Fruit fly (Drosophila melanogaster) whole organism, embryonic: ENCODE results near the gene Obp99a.
A peak's percentile ranks its signal among the peaks of the same experiment; 100 is the strongest.

Experiments used
- ATbp ChIP-seq: fragments of 200-800 bp; sonication (Bioruptor generic); optimal IDR thresholded peaks from 2 replicates; lab custom pipeline; 2017; ENCODE audit warnings: missing biosample characterization, mild to moderate bottlenecking, missing genetic modification characterization, missing genetic modification reagents
- Asciz ChIP-seq: fragments of 200-800 bp; sonication (Bioruptor generic); optimal IDR thresholded peaks from 2 replicates; lab custom pipeline; 2017; ENCODE audit warnings: missing biosample characterization, mild to moderate bottlenecking, missing genetic modification characterization, missing genetic modification reagents
- CG10267 ChIP-seq: fragments of 200-800 bp; sonication (Bioruptor generic); optimal IDR thresholded peaks from 2 replicates; lab custom pipeline; 2018; ENCODE audit warnings: missing biosample characterization, mild to moderate bottlenecking, missing genetic modification characterization, moderate library complexity
- CG11085 ChIP-seq: fragments of 200-800 bp; sonication (Bioruptor generic); IDR thresholded peaks from 2 replicates; pipeline ENCODE4 v1.3.6; 2022; ENCODE audit warnings: missing biosample characterization, missing genetic modification characterization
- CG11504 ChIP-seq: fragments of 200-800 bp; sonication (Bioruptor generic); optimal IDR thresholded peaks from 3 replicates; lab custom pipeline; 2019; ENCODE audit warnings: missing biosample characterization, mild to moderate bottlenecking, missing genetic modification characterization, moderate library complexity
- CG13123 ChIP-seq: fragments of 200-800 bp; sonication (Bioruptor generic); optimal IDR thresholded peaks from 2 replicates; lab custom pipeline; 2016; ENCODE audit warnings: missing biosample characterization, missing genetic modification characterization
- CG13424 ChIP-seq: fragments of 200-800 bp; sonication (Bioruptor generic); optimal IDR thresholded peaks from 2 replicates; lab custom pipeline; 2019; ENCODE audit warnings: missing biosample characterization, mild to moderate bottlenecking, missing genetic modification characterization, moderate library complexity
- CG14050 ChIP-seq: fragments of 200-800 bp; sonication (Bioruptor generic); IDR thresholded peaks from 3 replicates; pipeline ENCODE4 v1.3.6; 2022; ENCODE audit warnings: missing biosample characterization, missing genetic modification characterization
- CG15479 ChIP-seq: fragments of 200-800 bp; sonication (Bioruptor generic); optimal IDR thresholded peaks from 3 replicates; lab custom pipeline; 2019; ENCODE audit warnings: missing biosample characterization, mild to moderate bottlenecking, missing genetic modification characterization, moderate library complexity
- CG15514 ChIP-seq: fragments of 200-800 bp; sonication (Bioruptor generic); optimal IDR thresholded peaks from 3 replicates; lab custom pipeline; 2017; ENCODE audit warnings: missing biosample characterization, missing genetic modification characterization, mild to moderate bottlenecking, moderate library complexity, missing genetic modification reagents
- CG1602 ChIP-seq: fragments of 200-800 bp; sonication (Bioruptor generic); optimal IDR thresholded peaks from 3 replicates; lab custom pipeline; 2016; ENCODE audit warnings: missing biosample characterization, missing genetic modification characterization
- CG17359 ChIP-seq: fragments of 200-800 bp; sonication (Bioruptor generic); optimal IDR thresholded peaks from 3 replicates; lab custom pipeline; 2018; ENCODE audit warnings: missing biosample characterization, mild to moderate bottlenecking, missing genetic modification characterization, moderate library complexity
- CG18262 ChIP-seq: fragments of 200-800 bp; optimal IDR thresholded peaks from 3 replicates; lab custom pipeline; 2019; ENCODE audit warnings: missing biosample characterization, mild to moderate bottlenecking, missing genetic modification characterization, moderate library complexity
- CG1832 ChIP-seq: fragments of 200-800 bp; sonication (Bioruptor generic); optimal IDR thresholded peaks from 2 replicates; lab custom pipeline; 2017; ENCODE audit warnings: missing biosample characterization, mild to moderate bottlenecking, missing genetic modification characterization, inconsistent platforms
- CG30020 ChIP-seq: fragments of 200-800 bp; optimal IDR thresholded peaks from 2 replicates; lab custom pipeline; 2019; ENCODE audit warnings: missing biosample characterization, mild to moderate bottlenecking, missing genetic modification characterization, moderate library complexity
- CG30403 ChIP-seq: fragments of 200-800 bp; sonication (Bioruptor generic); optimal IDR thresholded peaks from 3 replicates; lab custom pipeline; 2016; ENCODE audit warnings: missing biosample characterization, missing genetic modification characterization
- CG4360 ChIP-seq: fragments of 200-800 bp; sonication (Bioruptor generic); IDR thresholded peaks from 2 replicates; pipeline ENCODE4 v1.3.6; 2022; ENCODE audit warnings: missing biosample characterization, missing genetic modification characterization
- CG4424 ChIP-seq: fragments of 200-800 bp; sonication (Bioruptor generic); optimal IDR thresholded peaks from 3 replicates; lab custom pipeline; 2016; ENCODE audit warnings: missing biosample characterization, missing genetic modification characterization
- CG6791 ChIP-seq: fragments of 200-800 bp; sonication (Bioruptor generic); IDR thresholded peaks from 3 replicates; pipeline ENCODE4 v1.3.6; 2022; ENCODE audit warnings: missing biosample characterization, missing genetic modification characterization; ENCODE audit not compliant: partially characterized antibody
- CG6813 ChIP-seq: fragments of 200-800 bp; sonication (Bioruptor generic); optimal IDR thresholded peaks from 2 replicates; lab custom pipeline; 2017; ENCODE audit warnings: missing biosample characterization, missing genetic modification characterization, mild to moderate bottlenecking, moderate library complexity, missing genetic modification reagents
- CG8765 ChIP-seq: fragments of 200-800 bp; sonication (Bioruptor generic); IDR thresholded peaks from 2 replicates; pipeline ENCODE4 v1.3.6; 2022; ENCODE audit warnings: missing biosample characterization, missing genetic modification characterization
- D19A ChIP-seq: fragments of 200-800 bp; optimal IDR thresholded peaks from 3 replicates; lab custom pipeline; 2019; ENCODE audit warnings: missing biosample characterization, mild to moderate bottlenecking, missing genetic modification characterization, moderate library complexity
- Hey ChIP-seq: fragments of 200-800 bp; sonication (Bioruptor generic); optimal IDR thresholded peaks from 3 replicates; lab custom pipeline; 2018; ENCODE audit warnings: missing biosample characterization, mild to moderate bottlenecking, missing genetic modification characterization
- Hr39 ChIP-seq: fragments of >200 bp; optimal IDR thresholded peaks from 2 replicates; lab custom pipeline; 2017
- Hr51 ChIP-seq, 2 experiments: fragments of 200-800 bp; sonication (Bioruptor generic); optimal IDR thresholded peaks; 2 replicates in 1 of 2; 3 replicates in 1 of 2; lab custom pipeline; 2016 to 2018; ENCODE audit warnings: missing biosample characterization in 2 of 2, missing genetic modification characterization in 2 of 2, mild to moderate bottlenecking in 1 of 2, moderate library complexity in 1 of 2
- Lpt ChIP-seq: fragments of >200 bp; optimal IDR thresholded peaks from 2 replicates; lab custom pipeline; 2018; ENCODE audit warnings: missing biosample characterization, missing genetic modification characterization
- Nf-YB ChIP-seq: fragments of 200-800 bp; sonication (Bioruptor generic); optimal IDR thresholded peaks from 3 replicates; lab custom pipeline; 2019; ENCODE audit warnings: missing biosample characterization, mild to moderate bottlenecking, missing genetic modification characterization, moderate library complexity
- Nf-YC ChIP-seq: fragments of 200-800 bp; optimal IDR thresholded peaks from 3 replicates; lab custom pipeline; 2019; ENCODE audit warnings: missing biosample characterization, mild to moderate bottlenecking, missing genetic modification characterization, moderate library complexity
- Oli ChIP-seq: fragments of 200-800 bp; sonication (Bioruptor generic); optimal IDR thresholded peaks from 2 replicates; lab custom pipeline; 2018; ENCODE audit warnings: missing biosample characterization, mild to moderate bottlenecking, missing genetic modification characterization, moderate library complexity
- Sox100B ChIP-seq: fragments of 200-800 bp; sonication (Bioruptor generic); optimal IDR thresholded peaks from 3 replicates; lab custom pipeline; 2018; ENCODE audit warnings: missing biosample characterization, mild to moderate bottlenecking, missing genetic modification characterization
- ase ChIP-seq: fragments of 200-800 bp; sonication (Bioruptor generic); IDR thresholded peaks from 3 replicates; pipeline ENCODE4 v1.3.6; 2022; ENCODE audit warnings: missing biosample characterization, missing genetic modification characterization
- az2 ChIP-seq: fragments of 200-800 bp; sonication (Bioruptor generic); optimal IDR thresholded peaks from 3 replicates; lab custom pipeline; 2016; ENCODE audit warnings: missing biosample characterization, missing genetic modification characterization
- emc ChIP-seq: fragments of 200-800 bp; sonication (Bioruptor generic); optimal IDR thresholded peaks from 2 replicates; lab custom pipeline; 2016; ENCODE audit warnings: missing biosample characterization, missing genetic modification characterization
- ewg ChIP-seq: fragments of 200-800 bp; sonication (Bioruptor generic); optimal IDR thresholded peaks from 3 replicates; lab custom pipeline; 2017; ENCODE audit warnings: mild to moderate bottlenecking, missing biosample characterization, missing genetic modification reagents, missing genetic modification characterization
- gem ChIP-seq: fragments of 200-800 bp; sonication (Bioruptor generic); optimal IDR thresholded peaks from 2 replicates; lab custom pipeline; 2019; ENCODE audit warnings: missing biosample characterization, mild to moderate bottlenecking, missing genetic modification characterization, moderate library complexity
- gfzf ChIP-seq: fragments of 200-800 bp; sonication (Bioruptor generic); optimal IDR thresholded peaks from 2 replicates; lab custom pipeline; 2016; ENCODE audit warnings: missing biosample characterization, mild to moderate bottlenecking, missing genetic modification characterization, moderate library complexity
- grn ChIP-seq: fragments of 200-800 bp; sonication (Bioruptor generic); optimal IDR thresholded peaks from 3 replicates; lab custom pipeline; 2017; ENCODE audit warnings: missing biosample characterization, missing genetic modification characterization
- jumu ChIP-seq: fragments of 200-800 bp; sonication (Bioruptor generic); optimal IDR thresholded peaks from 3 replicates; lab custom pipeline; 2016; ENCODE audit warnings: missing biosample characterization, missing genetic modification characterization
- oc ChIP-seq: fragments of 200-800 bp; sonication (Bioruptor generic); optimal IDR thresholded peaks from 2 replicates; lab custom pipeline; 2018; ENCODE audit warnings: missing biosample characterization, mild to moderate bottlenecking, missing genetic modification characterization, moderate library complexity
- pb ChIP-seq: fragments of 200-800 bp; sonication (Bioruptor generic); optimal IDR thresholded peaks from 3 replicates; lab custom pipeline; 2016; ENCODE audit warnings: missing biosample characterization, missing genetic modification characterization
- pho ChIP-seq: fragments of 200-800 bp; sonication (Bioruptor generic); optimal IDR thresholded peaks from 2 replicates; lab custom pipeline; 2016; ENCODE audit warnings: missing biosample characterization, missing genetic modification characterization
- phol ChIP-seq: fragments of 200-800 bp; sonication (Bioruptor generic); optimal IDR thresholded peaks from 3 replicates; lab custom pipeline; 2018; ENCODE audit warnings: missing biosample characterization, mild to moderate bottlenecking, missing genetic modification characterization, moderate library complexity
- sens ChIP-seq: fragments of 200-800 bp; sonication (Bioruptor generic); peaks from one replicate; lab custom pipeline; 2016; ENCODE audit warnings: missing biosample characterization, missing genetic modification characterization
- sima ChIP-seq: fragments of 200-800 bp; sonication (Bioruptor generic); optimal IDR thresholded peaks from 2 replicates; lab custom pipeline; 2016; ENCODE audit warnings: missing biosample characterization, missing genetic modification characterization
- tup ChIP-seq: fragments of 200-800 bp; sonication (Bioruptor generic); optimal IDR thresholded peaks from 2 replicates; lab custom pipeline; 2016; ENCODE audit warnings: missing biosample characterization, mild to moderate bottlenecking, missing genetic modification characterization, moderate library complexity
- vnd ChIP-seq: fragments of 200-800 bp; sonication (Bioruptor generic); IDR thresholded peaks from 3 replicates; pipeline ENCODE4 v1.3.6; 2022; ENCODE audit warnings: missing biosample characterization, missing genetic modification characterization; ENCODE audit not compliant: partially characterized antibody
- wek ChIP-seq: fragments of 200-800 bp; sonication (Bioruptor generic); optimal IDR thresholded peaks from 3 replicates; lab custom pipeline; 2018; ENCODE audit warnings: missing biosample characterization, mild to moderate bottlenecking, missing genetic modification characterization, moderate library complexity

Obp99a gene

DNA sequence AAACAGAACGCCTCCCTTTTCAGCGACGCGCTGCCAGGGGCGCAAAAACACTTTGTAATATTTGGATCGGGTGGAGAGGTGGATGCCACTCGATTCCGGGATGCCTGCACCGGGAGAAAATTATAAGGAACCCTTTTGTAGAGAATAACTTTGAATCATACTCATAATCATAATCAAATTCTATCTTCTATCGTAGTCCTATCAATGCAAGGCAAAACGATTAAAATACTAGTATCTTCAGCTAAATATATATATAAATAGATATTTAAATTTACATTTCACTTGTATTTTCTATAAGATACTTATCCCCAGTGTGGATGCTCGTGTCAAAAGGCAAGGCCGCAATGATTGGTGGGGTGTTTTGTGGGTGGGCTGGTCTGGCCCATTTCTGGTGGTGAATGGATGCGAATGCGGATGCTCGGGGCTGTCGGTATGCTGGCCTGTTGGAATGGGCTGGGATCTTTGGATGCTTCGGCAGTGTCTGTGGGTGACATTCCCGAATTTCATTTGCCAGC is 34.4 kb downstream of the Obp99a start (continued):
- TF ChIP-seq tup (GFP tag; lab: Kevin White, UChicago) = no peak
- peak; percentile 1 for TF ChIP-seq CG10267
- peak; percentile 16 for TF ChIP-seq ATbp (GFP tag; lab: Kevin White, UChicago)
- TF ChIP-seq az2 = peak; percentile 15
- peak; percentile 36 for TF ChIP-seq CG11504 (tag; lab: Kevin White, UChicago)
- TF ChIP-seq CG13424 (tag; lab: Kevin White, UChicago) = peak; percentile 30
- no peak for TF ChIP-seq vnd (GFP tag; lab: Robert Waterston, UW)
- TF ChIP-seq Nf-YC (tag; lab: Kevin White, UChicago) = peak; percentile 55
- peak; percentile 2 for TF ChIP-seq CG18262 (tag; lab: Kevin White, UChicago)
- TF ChIP-seq CG4424 (GFP tag; lab: Kevin White, UChicago) = no peak
- TF ChIP-seq Hr51 (GFP tag; optimal IDR thresholded peaks at IDR 0.05; lab: Kevin White, UChicago) = peak in 1 of 2 experiments; percentile 60
- TF ChIP-seq ase (GFP tag; lab: Robert Waterston, UW) = no peak
- TF ChIP-seq D19A (tag; lab: Kevin White, UChicago) = peak; percentile 32
- TF ChIP-seq Nf-YB = peak; percentile 79
- TF ChIP-seq gem = peak; percentile 52

DNA sequence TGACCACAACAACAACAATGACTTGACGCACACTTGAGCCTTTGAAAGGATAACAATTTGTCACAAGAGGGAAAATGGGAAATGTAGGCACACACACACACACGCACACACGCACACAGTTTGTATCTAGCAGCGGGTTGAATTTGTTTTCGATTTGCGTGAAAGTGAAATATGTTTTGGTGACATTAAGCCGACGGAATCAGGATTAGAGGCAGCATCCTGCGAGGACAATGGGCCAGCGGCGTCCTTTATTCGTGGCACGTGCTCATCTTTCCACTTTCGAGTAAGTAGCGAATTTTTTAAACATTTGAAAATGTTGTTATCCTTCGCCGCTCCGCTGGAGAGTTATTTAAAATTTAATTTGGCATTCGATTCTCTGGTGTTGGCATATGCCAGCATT is 35.8 kb downstream of the Obp99a start:
- TF ChIP-seq CG4360 = peak; percentile 55; the same call in 1 of the 2 replicates
- TF ChIP-seq oc = peak; percentile 70
- TF ChIP-seq CG17359 (tag; lab: Kevin White, UChicago) = no peak
- TF ChIP-seq Hey = peak; percentile 72
- TF ChIP-seq, all 482 proteins: peak for 3

DNA sequence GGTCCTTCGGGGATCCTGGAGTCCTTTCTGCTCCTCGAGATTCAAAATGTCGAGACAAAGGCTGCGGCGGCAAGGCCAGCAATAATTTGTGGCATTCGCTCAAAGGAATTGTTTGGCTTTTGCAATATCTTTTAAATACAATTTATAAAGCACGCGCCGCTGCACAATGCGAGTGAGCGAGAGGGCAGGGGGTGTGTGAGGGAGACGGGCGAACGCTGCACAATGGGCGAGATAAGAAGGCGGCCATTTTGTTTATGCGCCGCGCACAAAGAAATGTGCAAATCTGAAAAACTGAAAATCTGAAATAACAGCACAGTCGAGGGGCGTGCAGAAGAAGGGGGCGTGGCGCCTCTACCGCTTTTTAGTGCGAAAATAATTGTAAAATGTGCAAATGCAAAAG is 36.9 kb downstream of the Obp99a start:
- TF ChIP-seq Lpt (GFP tag; lab: Kevin White, UChicago) (no peak), phol (tag; lab: Kevin White, UChicago) (peak; percentile 7), CG30403 (GFP tag; lab: Kevin White, UChicago) (no peak), sens (peak; percentile 44), CG30020 (tag; lab: Kevin White, UChicago) (no peak), sima (GFP tag; lab: Kevin White, UChicago) (no peak), CG6791 (GFP tag; lab: Robert Waterston, UW) (no peak), CG11085 (GFP tag; lab: Robert Waterston, UW) (no peak), ase (GFP tag; lab: Robert Waterston, UW) (no peak), pb (no peak), CG14050 (GFP tag; lab: Robert Waterston, UW) (no peak), emc (GFP tag; lab: Kevin White, UChicago) (no peak), CG1602 (no peak), jumu (no peak), pho (GFP tag; lab: Kevin White, UChicago) (no peak), Oli (tag; lab: Kevin White, UChicago) (no peak), ewg (GFP tag; lab: Kevin White, UChicago) (peak; percentile 27), CG1832 (peak; percentile 50), gfzf (GFP tag; lab: Kevin White, UChicago) (no peak), grn (no peak), CG15514 (no peak), Sox100B (no peak), CG15479 (GFP tag; lab: Kevin White, UChicago) (no peak), wek (no peak), CG6813 (GFP tag; lab: Kevin White, UChicago) (no peak), Nf-YC (tag; lab: Kevin White, UChicago) (peak; percentile 41), Asciz (GFP tag; lab: Kevin White, UChicago) (no peak), Nf-YB (peak; percentile 9), Hr39 (no peak), CG8765 (GFP tag; lab: Robert Waterston, UW) (no peak), CG13123 (GFP tag; lab: Kevin White, UChicago) (no peak)
